Worm (Caenorhabditis elegans) whole organism, L4/young adult: Measurements from ENCODE around the gene F54C9.7.
A peak's percentile ranks its signal among the peaks of the same experiment; 100 is the strongest.

Experiments used
- W03F9.2 ChIP-seq: fragments of 150-350 bp; optimal IDR thresholded peaks from 2 replicates; lab custom pipeline; 2014; ENCODE audit warnings: missing biosample characterization, missing genetic modification characterization
- dao-5 ChIP-seq: sonication (generic microtip); optimal IDR thresholded peaks from 2 replicates; lab custom pipeline; 2016; ENCODE audit warnings: missing genotype, missing genetic modification characterization, moderate library complexity, missing compliant biosample characterization
- him-1 ChIP-seq: sonication (generic microtip); optimal IDR thresholded peaks from 2 replicates; lab custom pipeline; 2016; ENCODE audit warnings: missing genotype, missing genetic modification reagents, missing genetic modification characterization, missing compliant biosample characterization

F54C9.7 gene

ce11 chrII:8573044-8573443 lies at the start of gene F54C9.7:
Gene F54C9.7 (plus strand): TSS chrII:8573344.
- no peak for TF ChIP-seq W03F9.2
- no peak for TF ChIP-seq dao-5 (tag; lab: Kevin White, UChicago)
- no peak for TF ChIP-seq him-1 (tag; lab: Kevin White, UChicago)

ce11 chrII:8525133-8525736 lies 47.9 kb upstream of the F54C9.7 start, which contains the start of the genes prp-9 and mrps-18B:
Gene prp-9 (minus strand): TSS chrII:8525396.
Gene mrps-18B (plus strand): TSS chrII:8525681.
- TF ChIP-seq dao-5 (tag; lab: Kevin White, UChicago): no peak
- peak; percentile 82 for TF ChIP-seq W03F9.2

- TF ChIP-seq him-1 (tag; lab: Kevin White, UChicago) (no peak), dao-5 (tag; lab: Kevin White, UChicago) (no peak), W03F9.2 (no peak)
Measured at ce11 chrII:8529176-8529698, 43.9 kb upstream of the F54C9.7 start.

DNA sequence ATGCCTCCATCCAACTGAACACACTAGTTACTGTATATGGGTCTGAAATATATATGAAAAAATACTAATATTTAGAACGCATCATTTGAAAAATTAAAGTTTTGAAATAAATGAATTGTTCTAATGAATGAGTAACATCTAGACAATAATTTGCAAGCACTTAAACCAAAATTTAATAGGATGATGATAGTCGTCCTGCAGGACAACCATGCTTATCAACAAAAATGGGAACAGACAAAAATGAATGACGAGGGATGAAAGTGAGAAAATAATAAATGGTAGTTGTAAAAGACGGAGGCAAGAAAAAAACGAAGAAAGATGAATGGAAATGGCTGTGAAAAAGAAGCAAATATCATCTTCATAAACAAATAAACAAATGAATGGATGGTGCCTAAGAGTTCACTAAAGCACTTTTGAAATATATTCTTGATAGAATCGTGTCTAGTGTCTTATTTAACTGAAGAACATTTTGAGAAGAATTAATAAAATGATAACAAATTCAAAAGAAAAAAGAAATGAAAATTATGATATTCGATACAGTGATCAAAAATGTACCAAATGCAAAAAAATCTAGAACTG lies 41.9 kb upstream of the F54C9.7 start, which contains the start of gene gldi-7:
Gene gldi-7 (minus strand): TSS at position 42 of the 579 bp plus-strand sequence.
- TF ChIP-seq dao-5 (tag; lab: Kevin White, UChicago) (no peak), W03F9.2 (no peak), him-1 (tag; lab: Kevin White, UChicago) (no peak)

DNA sequence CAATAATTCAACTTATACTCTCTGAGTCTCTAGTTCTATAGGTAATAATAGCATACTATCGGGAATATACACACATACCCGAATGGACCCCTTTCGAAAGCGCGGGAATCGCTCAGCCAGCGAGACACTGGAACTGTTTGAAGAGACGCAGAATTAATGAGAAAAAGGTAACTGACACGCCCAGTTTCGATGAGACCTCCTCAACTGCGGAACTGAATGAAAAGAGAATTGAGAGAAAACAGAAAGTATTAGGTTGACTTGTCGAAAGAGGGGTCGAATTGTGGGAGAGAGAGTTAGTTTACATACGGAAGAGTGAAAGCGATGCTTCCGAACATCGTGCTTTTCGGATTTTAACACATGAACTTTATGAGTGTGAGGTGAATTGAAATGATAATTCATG lies 41.1 kb upstream of the F54C9.7 start:
- TF ChIP-seq dao-5 (tag; lab: Kevin White, UChicago) (no peak), W03F9.2 (no peak), him-1 (tag; lab: Kevin White, UChicago) (no peak)

ce11 chrII:8536060-8536459 lies 37.1 kb upstream of the F54C9.7 start, which contains the start of gene W01C9.2:
Gene W01C9.2 (plus strand): TSS chrII:8536360.
- TF ChIP-seq dao-5 (tag; lab: Kevin White, UChicago): no peak
- TF ChIP-seq W03F9.2: no peak
- TF ChIP-seq him-1 (tag; lab: Kevin White, UChicago): no peak

- TF ChIP-seq him-1 (tag; lab: Kevin White, UChicago): no peak
- no peak for TF ChIP-seq dao-5 (tag; lab: Kevin White, UChicago)
- TF ChIP-seq W03F9.2: no peak
Measured at ce11 chrII:8540412-8540811, 32.7 kb upstream of the F54C9.7 start, which contains the start of gene pqn-73. Gene pqn-73 (plus strand): TSS chrII:8540712.

DNA sequence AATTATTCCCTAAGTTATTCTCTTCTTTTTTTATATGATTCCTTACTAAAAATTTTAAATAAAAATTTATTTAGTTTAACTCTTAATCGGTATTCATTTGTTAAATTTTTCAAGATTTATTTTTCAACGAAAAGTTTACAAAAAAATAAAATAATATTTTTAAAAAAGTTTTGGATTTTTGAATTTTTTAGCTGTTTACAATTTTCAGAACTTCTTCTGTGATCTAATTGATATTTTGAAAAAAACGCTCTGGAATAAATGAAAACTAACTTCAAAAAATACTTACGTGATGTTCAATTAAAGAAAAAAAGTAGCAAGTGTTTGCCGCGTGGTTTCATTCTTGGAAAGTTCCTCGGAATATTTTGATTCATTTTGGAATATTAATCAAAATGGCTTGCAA lies 27.8 kb upstream of the F54C9.7 start, which contains the start of gene decr-1.2:
Gene decr-1.2 (plus strand): TSS at position 301 of the 400 bp plus-strand sequence.
- no peak for TF ChIP-seq W03F9.2
- TF ChIP-seq dao-5 (tag; lab: Kevin White, UChicago): no peak
- TF ChIP-seq him-1 (tag; lab: Kevin White, UChicago): no peak

DNA sequence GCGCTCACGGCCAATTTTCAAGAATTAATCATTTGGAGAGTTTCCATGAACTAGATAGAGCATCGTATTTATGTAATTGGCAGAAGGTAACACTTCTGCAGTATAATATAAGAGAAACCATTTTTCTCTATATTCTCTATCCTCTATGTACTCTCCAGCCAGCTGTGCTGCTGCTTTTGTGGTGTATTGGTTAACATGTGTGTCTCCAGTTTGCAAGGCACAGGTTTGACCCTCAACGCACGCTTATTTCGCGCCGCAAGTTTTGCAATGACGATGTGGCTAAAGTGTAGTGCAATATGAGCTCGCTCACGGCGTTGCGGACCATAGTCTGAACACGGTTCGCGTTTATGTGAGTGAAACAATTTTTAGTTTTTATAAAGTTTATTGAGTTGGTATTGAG lies 26.2 kb upstream of the F54C9.7 start:
- TF ChIP-seq W03F9.2 (no peak), him-1 (tag; lab: Kevin White, UChicago) (peak; percentile 76), dao-5 (tag; lab: Kevin White, UChicago) (peak; percentile 92)

- no peak for TF ChIP-seq him-1 (tag; lab: Kevin White, UChicago)
- no peak for TF ChIP-seq W03F9.2
- TF ChIP-seq dao-5 (tag; lab: Kevin White, UChicago): no peak
Measured at ce11 chrII:8551100-8551499, 22.0 kb upstream of the F54C9.7 start.

ce11 chrII:8554568-8554967 lies 18.6 kb upstream of the F54C9.7 start:
- TF ChIP-seq W03F9.2: no peak
- no peak for TF ChIP-seq him-1 (tag; lab: Kevin White, UChicago)
- no peak for TF ChIP-seq dao-5 (tag; lab: Kevin White, UChicago)

DNA sequence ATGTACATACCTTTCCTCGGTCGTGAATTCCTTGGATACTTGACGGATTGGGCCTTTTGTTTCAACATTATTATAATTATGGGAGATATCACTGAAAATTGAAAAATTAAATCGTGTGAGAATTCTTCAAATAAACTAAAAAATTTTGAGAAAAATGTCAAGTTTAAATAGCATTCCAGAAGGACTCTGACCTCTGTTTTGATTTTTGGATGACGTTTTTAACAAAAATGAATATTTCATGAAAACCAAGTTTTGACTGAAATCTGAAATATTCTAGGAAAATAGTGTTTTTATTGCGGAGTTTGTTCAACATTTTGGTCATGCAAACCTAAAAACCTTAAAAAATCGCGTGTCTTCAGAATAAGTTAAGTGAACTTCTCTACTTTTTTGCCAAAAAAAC lies 17.0 kb upstream of the F54C9.7 start, which contains the start of gene glb-27:
Gene glb-27 (minus strand): TSS at position 101 of the 400 bp plus-strand sequence.
- TF ChIP-seq dao-5 (tag; lab: Kevin White, UChicago): no peak
- TF ChIP-seq him-1 (tag; lab: Kevin White, UChicago): no peak
- TF ChIP-seq W03F9.2: no peak

DNA sequence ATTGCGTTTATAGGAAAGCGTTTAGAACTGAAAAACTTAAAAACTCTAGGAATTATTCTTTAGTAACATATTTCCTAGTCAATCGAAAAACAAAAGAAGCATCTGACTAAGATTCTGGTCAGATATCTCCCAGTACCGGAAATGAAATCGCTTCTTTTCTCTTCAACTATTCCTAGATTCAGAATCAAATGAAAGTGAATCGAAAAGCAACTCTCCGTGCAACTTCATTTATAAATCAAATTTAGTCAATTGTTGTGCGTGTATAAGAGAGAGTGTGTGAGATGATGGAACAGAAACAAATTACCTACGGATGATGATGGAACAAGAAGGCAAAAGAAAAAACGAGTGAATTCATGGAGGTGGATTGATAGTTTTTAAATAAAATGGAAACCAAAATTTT lies 14.0 kb upstream of the F54C9.7 start:
- TF ChIP-seq W03F9.2 (no peak), him-1 (tag; lab: Kevin White, UChicago) (no peak), dao-5 (tag; lab: Kevin White, UChicago) (no peak)

ce11 chrII:8561227-8561626 lies 11.9 kb upstream of the F54C9.7 start, which contains the start of gene iff-2:
Gene iff-2 (minus strand): TSS chrII:8561367.
- TF ChIP-seq him-1 (tag; lab: Kevin White, UChicago) (peak; percentile 97), W03F9.2 (peak; percentile 97), dao-5 (tag; lab: Kevin White, UChicago) (peak; percentile 77)
